Worm (Caenorhabditis elegans) whole organism, mixed stage, embryonic: Measurements from ENCODE around the gene Y61A9LA.12.
"Not testable (repeated sequence)": the region's sequence is repeated elsewhere in the genome, so short reads cannot be mapped to it uniquely, and the experiment has no call there.

ENCODE experiments used
- blmp-1 ChIP-seq: fragments of 150-350 bp; optimal IDR thresholded peaks from 2 replicates; lab custom pipeline; 2014; ENCODE audit warnings: missing biosample characterization, missing genetic modification characterization
- mab-5 ChIP-seq: fragments of 150-350 bp; optimal IDR thresholded peaks from 2 replicates; lab custom pipeline; 2014; ENCODE audit warnings: missing biosample characterization, missing genetic modification characterization
- nhr-76 ChIP-seq: sonication (generic microtip); optimal IDR thresholded peaks from 2 replicates; lab custom pipeline; 2017; ENCODE audit warnings: missing biosample characterization, missing genetic modification characterization
- pha-4 ChIP-seq: fragments of 150-350 bp; optimal IDR thresholded peaks from 2 replicates; lab custom pipeline; 2018; ENCODE audit warnings: missing biosample characterization, missing genetic modification reagents, missing genetic modification characterization
- unc-62 ChIP-seq: fragments of 150-350 bp; optimal IDR thresholded peaks from 2 replicates; lab custom pipeline; 2014; ENCODE audit warnings: missing biosample characterization, missing genetic modification reagents, missing genetic modification characterization

DNA sequence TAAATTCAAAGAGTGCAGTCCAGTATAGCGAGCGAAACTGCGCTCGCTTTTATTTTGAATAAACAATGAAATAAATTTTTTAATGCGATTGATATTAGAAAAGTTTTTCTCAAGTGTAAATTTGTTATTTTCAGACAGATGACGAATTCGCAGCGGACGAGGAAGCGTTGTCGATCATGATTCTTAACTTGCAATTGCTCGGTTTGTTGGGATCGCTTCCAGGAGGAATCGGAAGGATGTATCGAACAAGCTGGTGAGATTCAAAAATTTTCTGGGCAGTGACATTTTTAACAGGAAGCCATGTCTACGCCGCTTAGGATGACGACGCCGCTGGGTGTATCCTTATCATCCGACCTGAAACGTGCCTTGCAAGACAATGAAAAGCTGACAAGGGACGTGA is at the start of gene Y61A9LA.12:
- TF ChIP-seq blmp-1 (tag; lab: Kevin White, UChicago); nhr-76 (tag; lab: Kevin White, UChicago); unc-62 (GFP tag; lab: Kevin White, UChicago); pha-4 (tag; lab: Kevin White, UChicago); mab-5: not testable (repeated sequence)
